Fruit fly (Drosophila melanogaster): ENCODE data around the gene jigr1.

jigr1 gene

DNA sequence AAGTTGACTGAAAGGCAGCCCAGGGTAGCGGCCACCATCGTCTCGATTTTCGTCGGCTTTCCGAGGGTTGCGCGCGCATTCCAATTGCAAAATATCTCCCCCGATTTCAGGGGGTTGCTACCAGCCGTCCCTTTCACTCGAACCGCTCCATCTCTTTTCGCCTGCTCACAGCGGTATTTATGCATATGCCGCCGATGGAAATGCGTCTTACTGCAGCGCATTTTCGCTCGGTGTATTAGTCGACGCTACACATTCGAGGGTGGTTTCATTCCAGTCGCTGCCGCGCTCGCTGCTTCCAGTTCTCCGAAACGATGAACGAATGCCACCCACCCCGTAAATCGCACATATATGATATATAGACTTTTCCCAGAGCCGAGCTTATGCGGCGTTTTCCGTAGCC is 48.5 kb upstream of the jigr1 start (continued):
- TF ChIP-seq dysf (GFP tag; IDR thresholded peaks at IDR 0.05) (no peak), Bdp1 (GFP tag; optimal IDR thresholded peaks at IDR 0.05) (no peak), onecut (GFP tag; IDR thresholded peaks at IDR 0.05) (peak; percentile 59), so (GFP tag; IDR thresholded peaks at IDR 0.05) (no peak), jing (GFP tag; optimal IDR thresholded peaks at IDR 0.05) (no peak), zen2 (GFP tag; IDR thresholded peaks at IDR 0.05; ENCODE audit: partially characterized antibody) (no peak), CG15073 (GFP tag; optimal IDR thresholded peaks at IDR 0.05) (no peak), pzg (GFP tag; optimal IDR thresholded peaks at IDR 0.05) (peak; percentile 13), CG7357 (GFP tag; IDR thresholded peaks at IDR 0.05) (no peak), ap (GFP tag; IDR thresholded peaks at IDR 0.05) (no peak), odd (GFP tag; optimal IDR thresholded peaks at IDR 0.05) (no peak), crol (GFP tag; IDR thresholded peaks at IDR 0.05) (no peak), Dbx (GFP tag; IDR thresholded peaks at IDR 0.05) (no peak), pros (GFP tag; optimal IDR thresholded peaks at IDR 0.05) (peak; percentile 82), Ets97D (GFP tag; optimal IDR thresholded peaks at IDR 0.05) (no peak), tup (GFP tag; optimal IDR thresholded peaks at IDR 0.05) (no peak), ash1 (GFP tag; optimal IDR thresholded peaks at IDR 0.05) (no peak), sd (tag; optimal IDR thresholded peaks at IDR 0.05) (peak; percentile 50), CG9727 (GFP tag; optimal IDR thresholded peaks at IDR 0.05) (no peak), CkIIα-i1 (GFP tag; IDR thresholded peaks at IDR 0.05) (no peak), wek (GFP tag; optimal IDR thresholded peaks at IDR 0.05) (no peak), Kr (GFP tag; optimal IDR thresholded peaks at IDR 0.05) (no peak), Dek (tag; optimal IDR thresholded peaks at IDR 0.05) (no peak), stc (GFP tag; IDR thresholded peaks at IDR 0.05) (no peak), dan (GFP tag; IDR thresholded peaks at IDR 0.05) (no peak), CG4328 (GFP tag; optimal IDR thresholded peaks at IDR 0.05) (no peak), ken (GFP tag; IDR thresholded peaks at IDR 0.05) (no peak), CG10267 (tag; optimal IDR thresholded peaks at IDR 0.05) (no peak), ind (GFP tag; optimal IDR thresholded peaks at IDR 0.05) (no peak), dmrt11E (tag; optimal IDR thresholded peaks at IDR 0.05) (no peak), CG11456 (GFP tag; IDR thresholded peaks at IDR 0.05) (0 out of 3 replicates have a peak, but pooled peaks have one; percentile 22), CG13296 (GFP tag; optimal IDR thresholded peaks at IDR 0.05) (no peak), hbn (GFP tag; IDR thresholded peaks at IDR 0.05; ENCODE audit: partially characterized antibody) (no peak), HmgD (GFP tag; optimal IDR thresholded peaks at IDR 0.05) (no peak), abd-A (tag; optimal IDR thresholded peaks at IDR 0.05) (peak; percentile 82), esg (GFP tag; conservative IDR thresholded peaks at IDR 0.05) (no peak), twi (tag; optimal IDR thresholded peaks at IDR 0.05) (no peak), CG2202 (tag; optimal IDR thresholded peaks at IDR 0.05) (no peak), CG15479 (GFP tag; optimal IDR thresholded peaks at IDR 0.05) (no peak), GATAe (GFP tag; conservative IDR thresholded peaks at IDR 0.05) (no peak), Hr39 (optimal IDR thresholded peaks at IDR 0.05) (no peak), CG9437 (GFP tag; optimal IDR thresholded peaks at IDR 0.05) (no peak), fd64A (GFP tag; optimal IDR thresholded peaks at IDR 0.05) (no peak), bowl (GFP tag; IDR thresholded peaks at IDR 0.05) (no peak), eve (GFP tag; optimal IDR thresholded peaks at IDR 0.05) (no peak), CG10979 (tag; optimal IDR thresholded peaks at IDR 0.05) (no peak), Optix (GFP tag; IDR thresholded peaks at IDR 0.05) (no peak), gcm2 (GFP tag; optimal IDR thresholded peaks at IDR 0.05) (no peak), HHEX (GFP tag; optimal IDR thresholded peaks at IDR 0.05) (no peak), Side (GFP tag; optimal IDR thresholded peaks at IDR 0.05) (no peak), chinmo (GFP tag; IDR thresholded peaks at IDR 0.05; ENCODE audit: partially characterized antibody) (peak; percentile 78; the same call in 1 of the 4 replicates), CG6254 (GFP tag; optimal IDR thresholded peaks at IDR 0.05) (no peak)
